Worm (Caenorhabditis elegans): ENCODE measurements around the gene srx-63.

Gene srx-63

ce11 chrV:3922547-3922946, 8.9 kb upstream of the srx-63 start:
- TF ChIP-seq Y55F3AM.14 (GFP tag; optimal IDR thresholded peaks at IDR 0.05) = no peak
- TF ChIP-seq nhr-23 (tag; optimal IDR thresholded peaks at IDR 0.05) = no peak
- TF ChIP-seq nhr-25 (tag; optimal IDR thresholded peaks at IDR 0.05) = no peak
- no peak for TF ChIP-seq aly-2 (tag; optimal IDR thresholded peaks at IDR 0.05)
- TF ChIP-seq peb-1 (tag; optimal IDR thresholded peaks at IDR 0.05) = no peak
- no peak for TF ChIP-seq nhr-21 (tag; optimal IDR thresholded peaks at IDR 0.05)
- no peak for TF ChIP-seq ama-1 (optimal IDR thresholded peaks at IDR 0.05)
- TF ChIP-seq crh-2 (tag; optimal IDR thresholded peaks at IDR 0.05) = no peak
- no peak for TF ChIP-seq ceh-82 (tag; optimal IDR thresholded peaks at IDR 0.05)
- no peak for TF ChIP-seq lsy-2 (tag; optimal IDR thresholded peaks at IDR 0.05)
- no peak for TF ChIP-seq blmp-1 (tag; optimal IDR thresholded peaks at IDR 0.05; ENCODE audit: insufficient read depth)
- TF ChIP-seq nhr-129 (tag; optimal IDR thresholded peaks at IDR 0.05) = no peak
- TF ChIP-seq nhr-6 (tag; optimal IDR thresholded peaks at IDR 0.05) = no peak
- no peak for TF ChIP-seq lin-39 (tag; optimal IDR thresholded peaks at IDR 0.05)
- no peak for TF ChIP-seq dmd-4 (tag; optimal IDR thresholded peaks at IDR 0.05)
- TF ChIP-seq zag-1 (tag; optimal IDR thresholded peaks at IDR 0.05) = no peak
- TF ChIP-seq F13H6.1 (tag; optimal IDR thresholded peaks at IDR 0.05) = no peak
- no peak for TF ChIP-seq alr-1 (tag; optimal IDR thresholded peaks at IDR 0.05)
- no peak for TF ChIP-seq egl-27 (tag; optimal IDR thresholded peaks at IDR 0.05)
- TF ChIP-seq gmeb-1 (tag; optimal IDR thresholded peaks at IDR 0.05) = no peak

DNA sequence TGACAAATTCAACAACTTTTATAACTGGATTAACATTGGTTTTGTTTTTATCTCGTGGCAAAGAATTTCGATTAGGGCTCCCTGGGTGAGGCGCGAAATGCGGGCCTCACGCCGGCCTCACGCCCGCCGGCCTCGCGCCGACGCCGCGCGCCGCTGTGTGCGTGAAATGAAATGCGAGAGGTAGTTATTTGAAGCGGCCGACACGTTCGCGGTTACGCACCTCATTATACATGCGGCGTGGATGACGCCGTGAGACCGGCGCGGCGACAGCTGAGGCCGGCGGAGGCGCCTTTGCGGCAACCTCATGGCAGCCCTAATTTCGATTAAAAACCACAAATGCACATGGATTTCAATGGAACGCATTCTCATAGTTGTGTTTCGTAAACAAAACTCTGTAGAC, 3.9 kb upstream of the srx-63 start:
- TF ChIP-seq ZK546.5 (tag; optimal IDR thresholded peaks at IDR 0.05) (no peak), mbf-1 (tag; optimal IDR thresholded peaks at IDR 0.05) (no peak)

DNA sequence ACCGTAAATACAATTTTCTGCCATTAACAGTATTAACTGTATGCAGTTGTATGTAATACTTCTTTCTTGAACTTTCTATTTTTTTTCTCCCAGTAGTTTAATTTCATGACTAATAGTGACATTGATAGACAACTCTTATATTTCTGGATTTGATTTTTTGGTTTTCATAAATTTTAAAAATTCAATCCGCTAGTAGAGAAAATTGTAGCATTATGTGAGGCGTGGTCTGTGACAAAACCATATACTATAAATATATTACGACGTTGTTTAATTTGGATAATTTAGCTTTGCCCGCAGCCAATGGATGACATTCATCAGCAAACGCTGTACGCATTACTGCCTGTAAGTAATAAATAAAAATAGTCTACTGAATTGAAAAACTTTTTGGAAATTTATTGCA, 2.3 kb upstream of the srx-63 start, which contains the start of gene srx-64:
Gene srx-64 (plus strand): TSS at position 301 of the 400 bp plus-strand sequence.
- TF ChIP-seq alr-1 (tag; optimal IDR thresholded peaks at IDR 0.05) (no peak), fos-1 (tag; optimal IDR thresholded peaks at IDR 0.05) (no peak), unc-55 (GFP tag; optimal IDR thresholded peaks at IDR 0.05) (no peak), mbf-1 (tag; optimal IDR thresholded peaks at IDR 0.05) (no peak), gmeb-1 (tag; optimal IDR thresholded peaks at IDR 0.05) (no peak)

DNA sequence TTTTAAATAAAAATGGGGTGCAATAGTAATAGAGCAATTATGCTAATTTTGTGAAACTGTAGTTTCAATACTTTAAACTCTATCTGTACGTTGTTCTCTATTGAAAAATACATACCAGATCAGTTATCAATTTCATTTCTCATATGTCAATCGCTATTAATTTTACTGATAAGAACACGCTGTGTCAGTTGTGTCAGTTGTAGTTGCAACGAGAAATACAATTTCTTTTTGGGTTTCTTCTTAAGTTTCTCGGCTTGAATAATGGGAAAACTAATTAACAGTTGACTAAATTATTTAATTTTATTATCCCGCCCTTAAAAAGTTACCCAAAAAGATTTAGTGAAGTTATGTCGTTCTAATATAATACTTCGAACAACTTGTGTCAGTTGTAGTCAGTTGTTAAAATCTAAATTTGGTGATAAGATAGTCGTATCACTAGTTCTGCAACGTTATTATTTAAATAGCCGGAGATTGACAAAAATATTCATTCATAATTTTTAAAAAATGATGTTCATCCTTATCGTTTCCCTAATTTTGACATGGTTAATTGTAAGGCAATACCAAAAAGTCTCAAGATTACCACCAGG, 4.6 kb downstream of the srx-63 start, which contains the start of gene cyp-35A5:
Gene cyp-35A5 (plus strand): TSS at position 435 of the 587 bp plus-strand sequence.
- TF ChIP-seq sem-4 (tag; optimal IDR thresholded peaks at IDR 0.05) = no peak
- peak; percentile 7 for TF ChIP-seq fos-1 (tag; optimal IDR thresholded peaks at IDR 0.05)

DNA sequence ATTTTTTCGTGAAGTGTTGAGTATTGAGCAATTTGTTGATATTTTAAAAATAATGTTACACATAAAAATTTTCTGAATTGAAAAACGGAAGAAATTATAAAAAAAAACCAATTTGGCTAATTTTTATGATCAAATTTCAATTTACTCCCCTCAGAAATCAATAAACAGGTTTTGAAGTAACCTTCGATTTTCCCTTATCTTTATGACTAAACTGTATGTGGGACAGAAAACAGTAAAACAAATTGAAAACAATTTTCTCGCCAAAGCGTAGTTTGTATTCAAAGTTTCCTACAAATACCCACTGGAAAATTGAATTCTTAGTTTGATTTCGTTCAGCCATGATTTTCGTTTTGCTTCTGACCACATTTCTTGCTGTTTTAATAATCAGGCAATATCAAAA, 7.4 kb downstream of the srx-63 start, which contains the start of gene cyp-35B1:
Gene cyp-35B1 (plus strand): TSS at position 244 of the 400 bp plus-strand sequence.
- TF ChIP-seq nhr-237 (tag; optimal IDR thresholded peaks at IDR 0.05) (no peak), ceh-82 (tag; optimal IDR thresholded peaks at IDR 0.05) (no peak), ZK546.5 (tag; optimal IDR thresholded peaks at IDR 0.05) (no peak), mbf-1 (tag; optimal IDR thresholded peaks at IDR 0.05) (no peak), alr-1 (tag; optimal IDR thresholded peaks at IDR 0.05) (no peak)

DNA sequence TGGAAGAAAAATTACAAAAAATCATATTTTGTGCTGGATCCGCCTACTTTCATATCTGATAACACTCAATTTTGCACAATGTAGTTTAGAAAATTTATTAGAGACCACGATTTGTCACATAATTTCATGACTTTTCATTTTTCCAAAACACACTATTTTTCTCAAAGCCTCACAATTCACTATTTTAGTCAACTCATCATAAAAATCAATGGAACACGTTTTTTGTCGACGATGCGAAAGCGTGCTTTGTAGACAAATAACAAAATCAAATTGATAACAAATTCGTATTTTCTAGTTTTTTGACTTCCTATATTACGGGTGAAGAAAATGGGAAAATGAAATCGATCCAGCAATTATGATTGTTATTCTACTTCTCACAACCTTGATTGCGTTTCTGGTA, 10.4 kb downstream of the srx-63 start, which contains the start of gene cyp-35B2:
Gene cyp-35B2 (plus strand): TSS at position 301 of the 400 bp plus-strand sequence.
- no peak for TF ChIP-seq peb-1 (tag; optimal IDR thresholded peaks at IDR 0.05)
- TF ChIP-seq lsy-2 (tag; optimal IDR thresholded peaks at IDR 0.05) = no peak
- no peak for TF ChIP-seq nhr-6 (tag; optimal IDR thresholded peaks at IDR 0.05)
- TF ChIP-seq mdl-1 (tag; optimal IDR thresholded peaks at IDR 0.05) = no peak
- no peak for TF ChIP-seq ztf-11 (tag; optimal IDR thresholded peaks at IDR 0.05)
- TF ChIP-seq nhr-23 (tag; optimal IDR thresholded peaks at IDR 0.05) = no peak
- no peak for TF ChIP-seq skn-1 (tag; optimal IDR thresholded peaks at IDR 0.05)
- TF ChIP-seq ZK546.5 (tag; optimal IDR thresholded peaks at IDR 0.05) = no peak
- TF ChIP-seq blmp-1 (tag; optimal IDR thresholded peaks at IDR 0.05; ENCODE audit: insufficient read depth) = no peak
- TF ChIP-seq Y55F3AM.14 (GFP tag; optimal IDR thresholded peaks at IDR 0.05) = no peak

ce11 chrV:3943364-3943763, 11.9 kb downstream of the srx-63 start:
- TF ChIP-seq ceh-16 (tag; optimal IDR thresholded peaks at IDR 0.05) (no peak), sma-3 (GFP tag; optimal IDR thresholded peaks at IDR 0.05) (no peak), mdl-1 (tag; optimal IDR thresholded peaks at IDR 0.05) (no peak), skn-1 (tag; optimal IDR thresholded peaks at IDR 0.05) (no peak), F13H6.1 (tag; optimal IDR thresholded peaks at IDR 0.05) (no peak), unc-62 (GFP tag; optimal IDR thresholded peaks at IDR 0.05) (no peak), sem-4 (tag; optimal IDR thresholded peaks at IDR 0.05) (no peak), nhr-23 (tag; optimal IDR thresholded peaks at IDR 0.05) (no peak), lin-39 (tag; optimal IDR thresholded peaks at IDR 0.05) (no peak)
